3 fruit fly cellular contexts compared by ENCODE assay signal in the genomic region with DNA sequence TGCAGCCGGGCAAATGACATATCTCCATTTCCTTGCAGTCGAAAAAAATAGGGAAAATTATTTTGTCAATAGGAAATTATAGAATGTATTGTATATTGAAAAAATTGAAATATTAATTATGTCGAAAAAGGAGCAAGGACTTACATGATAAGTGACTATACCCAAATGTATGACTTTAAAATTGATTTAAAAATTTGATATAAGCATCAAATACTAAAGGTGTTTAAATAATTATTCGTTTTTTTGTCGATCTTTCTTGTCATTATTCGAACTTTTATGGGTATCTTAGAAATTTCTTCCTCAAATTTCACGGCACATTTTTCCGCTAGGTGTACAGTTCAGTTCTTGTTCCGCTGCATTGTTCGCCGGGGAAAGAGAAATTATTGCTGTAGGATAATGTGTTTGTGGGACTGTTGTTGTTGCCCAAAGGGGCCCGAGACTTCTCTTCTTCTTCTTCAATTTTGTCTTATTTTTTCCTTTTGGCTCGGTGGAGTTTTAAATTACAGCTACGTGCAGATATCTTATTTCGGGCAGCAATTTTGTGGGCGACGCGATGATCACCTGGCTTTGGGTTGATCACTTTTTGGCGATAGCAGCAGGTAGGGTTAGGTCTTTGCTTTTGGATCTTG.
TF ChIP-seq lines count a peak whose summit lies in the region.

No protein-coding gene starts in this region.

TF ChIP-seq in whole organism, embryonic, 481 proteins besides CTCF, POLR2A, EP300 and RAD21 (continued from another document and continues in another):
- TF ChIP-seq CG1602 (GFP tag; optimal IDR thresholded peaks at IDR 0.05; lab: Kevin White, UChicago) = peak; percentile 40
- peak in 1 of 2 experiments; percentile 60 for TF ChIP-seq eve (GFP tag; optimal IDR thresholded peaks at IDR 0.05; lab: Kevin White, UChicago)
- peak; percentile 57 for TF ChIP-seq Ssrp (tag; optimal IDR thresholded peaks at IDR 0.05; lab: Kevin White, UChicago)
- TF ChIP-seq CG4707 (GFP tag; optimal IDR thresholded peaks at IDR 0.05; lab: Kevin White, UChicago) = no peak
- peak; percentile 55 to 59 for TF ChIP-seq bsh (GFP tag; optimal IDR thresholded peaks at IDR 0.05; lab: Kevin White, UChicago)
- TF ChIP-seq sqz (GFP tag; optimal IDR thresholded peaks at IDR 0.05; lab: Kevin White, UChicago) = peak; percentile 20
- no peak for TF ChIP-seq oc (tag; optimal IDR thresholded peaks at IDR 0.05; lab: Kevin White, UChicago)
- peak; percentile 46; the same call in 1 of the 2 replicates for TF ChIP-seq CG10959 (GFP tag; IDR thresholded peaks at IDR 0.05; lab: Robert Waterston, UW)
- peak; percentile 26 for TF ChIP-seq Hr3 (GFP tag; optimal IDR thresholded peaks at IDR 0.05; lab: Kevin White, UChicago)
- no peak for TF ChIP-seq CG12299 (tag; optimal IDR thresholded peaks at IDR 0.05; lab: Kevin White, UChicago)
- TF ChIP-seq CG8765 (GFP tag; IDR thresholded peaks at IDR 0.05; lab: Robert Waterston, UW) = 0 out of 2 replicates have a peak, but pooled peaks have one; percentile 16
- no peak for TF ChIP-seq amos (GFP tag; IDR thresholded peaks at IDR 0.05; lab: Robert Waterston, UW; ENCODE audit: partially characterized antibody)
- TF ChIP-seq CG1529 (GFP tag; optimal IDR thresholded peaks at IDR 0.05; lab: Kevin White, UChicago) = peak; percentile 50
- no peak for TF ChIP-seq Hr78 (GFP tag; optimal IDR thresholded peaks at IDR 0.05; lab: Kevin White, UChicago)
- TF ChIP-seq Pdp1 (GFP tag; optimal IDR thresholded peaks at IDR 0.05; lab: Kevin White, UChicago) = no peak
- no peak for TF ChIP-seq dmrt99B (tag; optimal IDR thresholded peaks at IDR 0.05; lab: Kevin White, UChicago)
- TF ChIP-seq fd102C (GFP tag; optimal IDR thresholded peaks at IDR 0.05; lab: Kevin White, UChicago) = peak; percentile 77
- no peak for TF ChIP-seq CG42726 (GFP tag; IDR thresholded peaks at IDR 0.05; lab: Robert Waterston, UW; ENCODE audit: partially characterized antibody)
- TF ChIP-seq CG3065 (GFP tag; optimal IDR thresholded peaks at IDR 0.05; lab: Kevin White, UChicago) = peak; percentile 20
- no peak for TF ChIP-seq CG9876 (GFP tag; optimal IDR thresholded peaks at IDR 0.05; lab: Kevin White, UChicago)
- peak; percentile 72 for TF ChIP-seq CG14710 (tag; optimal IDR thresholded peaks at IDR 0.05; lab: Kevin White, UChicago)
- TF ChIP-seq Kr (GFP tag; optimal IDR thresholded peaks at IDR 0.05; lab: Kevin White, UChicago) = no peak
- TF ChIP-seq TFAM (GFP tag; optimal IDR thresholded peaks at IDR 0.05; lab: Kevin White, UChicago) = no peak
- TF ChIP-seq ftz-f1 (GFP tag; optimal IDR thresholded peaks at IDR 0.05; lab: Kevin White, UChicago) = no peak
- TF ChIP-seq CG2202 (tag; optimal IDR thresholded peaks at IDR 0.05; lab: Kevin White, UChicago) = peak; percentile 53
- peak; percentile 77 for TF ChIP-seq CG10979 (tag; optimal IDR thresholded peaks at IDR 0.05; lab: Kevin White, UChicago)
- TF ChIP-seq CG8388 (GFP tag; optimal IDR thresholded peaks at IDR 0.05; lab: Kevin White, UChicago) = peak; percentile 66
- peak; percentile 70 for TF ChIP-seq CG17385 (GFP tag; optimal IDR thresholded peaks at IDR 0.05; lab: Kevin White, UChicago)
- TF ChIP-seq CG2875 (GFP tag; optimal IDR thresholded peaks at IDR 0.05; lab: Kevin White, UChicago) = peak; percentile 38
- peak; percentile 89 for TF ChIP-seq sens (GFP tag; lab: Kevin White, UChicago)
- TF ChIP-seq CG10209 (GFP tag; optimal IDR thresholded peaks at IDR 0.05; lab: Kevin White, UChicago) = peak; percentile 62
- peak; percentile 27 for TF ChIP-seq CG11504 (tag; optimal IDR thresholded peaks at IDR 0.05; lab: Kevin White, UChicago)
- peak; percentile 6 for TF ChIP-seq CG18619 (GFP tag; optimal IDR thresholded peaks at IDR 0.05; lab: Kevin White, UChicago)
- TF ChIP-seq Hey (tag; optimal IDR thresholded peaks at IDR 0.05; lab: Kevin White, UChicago) = no peak
- TF ChIP-seq phol (tag; optimal IDR thresholded peaks at IDR 0.05; lab: Kevin White, UChicago) = peak; percentile 62
- TF ChIP-seq Hmx (GFP tag; optimal IDR thresholded peaks at IDR 0.05; lab: Kevin White, UChicago) = peak; percentile 4
- peak; percentile 81 for TF ChIP-seq CG2712 (tag; optimal IDR thresholded peaks at IDR 0.05; lab: Kevin White, UChicago)
- TF ChIP-seq CG17361 (GFP tag; IDR thresholded peaks at IDR 0.05; lab: Robert Waterston, UW) = peak; percentile 66; the same call in 2 of the 3 replicates
- TF ChIP-seq CG10267 (tag; optimal IDR thresholded peaks at IDR 0.05; lab: Kevin White, UChicago) = peak; percentile 60
- peak in 1 of 3 experiments; percentile 23 for TF ChIP-seq Stat92E (GFP tag; optimal IDR thresholded peaks at IDR 0.05; lab: Kevin White, UChicago)
- TF ChIP-seq CG7556 (GFP tag; optimal IDR thresholded peaks at IDR 0.05; lab: Kevin White, UChicago) = peak; percentile 72

TF ChIP-seq in whole organism, prepupa, 60 proteins besides CTCF, POLR2A, EP300 and RAD21 (continued from another document):
- TF ChIP-seq CG11902 (GFP tag; optimal IDR thresholded peaks at IDR 0.05; lab: Kevin White, UChicago) = peak; percentile 39
- peak; percentile 89 for TF ChIP-seq Smox (GFP tag; optimal IDR thresholded peaks at IDR 0.05; lab: Kevin White, UChicago)
- TF ChIP-seq Met (GFP tag; optimal IDR thresholded peaks at IDR 0.05; lab: Kevin White, UChicago) = peak; percentile 49
- peak; percentile 34; the same call in 1 of the 3 replicates for TF ChIP-seq CG6163 (GFP tag; IDR thresholded peaks at IDR 0.05; lab: Robert Waterston, UW)
- peak; percentile 81 for TF ChIP-seq Sox14 (GFP tag; optimal IDR thresholded peaks at IDR 0.05; lab: Kevin White, UChicago)
- TF ChIP-seq Hr39 (GFP tag; optimal IDR thresholded peaks at IDR 0.05; lab: Kevin White, UChicago) = peak; percentile 76
- TF ChIP-seq Ets96B (tag; optimal IDR thresholded peaks at IDR 0.05; lab: Kevin White, UChicago) = peak; percentile 85
- TF ChIP-seq CG34406 (GFP tag; optimal IDR thresholded peaks at IDR 0.05; lab: Kevin White, UChicago) = peak; percentile 77
- TF ChIP-seq achi (GFP tag; optimal IDR thresholded peaks at IDR 0.05; lab: Kevin White, UChicago) = peak; percentile 84
- TF ChIP-seq CG6854 (GFP tag; optimal IDR thresholded peaks at IDR 0.05; lab: Kevin White, UChicago) = peak; percentile 61
- peak; percentile 33 for TF ChIP-seq CG9139 (GFP tag; optimal IDR thresholded peaks at IDR 0.05; lab: Kevin White, UChicago)
- no peak for TF ChIP-seq Gug (GFP tag; IDR thresholded peaks at IDR 0.05; lab: Robert Waterston, UW)
- no peak for TF ChIP-seq Hr4 (GFP tag; optimal IDR thresholded peaks at IDR 0.05; lab: Kevin White, UChicago)
- TF ChIP-seq Hr38 (GFP tag; optimal IDR thresholded peaks at IDR 0.05; lab: Kevin White, UChicago) = no peak
- TF ChIP-seq CG8119 (GFP tag; IDR thresholded peaks at IDR 0.05; lab: Robert Waterston, UW) = peak; percentile 56; the same call in 2 of the 3 replicates
- peak; percentile 83 for TF ChIP-seq CG10631 (GFP tag; optimal IDR thresholded peaks at IDR 0.05; lab: Kevin White, UChicago)
- TF ChIP-seq CG4318 (GFP tag; optimal IDR thresholded peaks at IDR 0.05; lab: Kevin White, UChicago) = peak; percentile 5
- no peak for TF ChIP-seq CG16779 (tag; optimal IDR thresholded peaks at IDR 0.05; lab: Kevin White, UChicago)
- TF ChIP-seq svp (GFP tag; lab: Kevin White, UChicago) = peak; percentile 95
- peak; percentile 61 for TF ChIP-seq Blimp-1 (GFP tag; optimal IDR thresholded peaks at IDR 0.05; lab: Kevin White, UChicago)
- TF ChIP-seq OdsH (GFP tag; optimal IDR thresholded peaks at IDR 0.05; lab: Kevin White, UChicago) = peak; percentile 80
- peak; percentile 75 for TF ChIP-seq cyc (GFP tag; optimal IDR thresholded peaks at IDR 0.05; lab: Kevin White, UChicago)
- TF ChIP-seq spab (GFP tag; optimal IDR thresholded peaks at IDR 0.05; lab: Kevin White, UChicago) = peak; percentile 66
- TF ChIP-seq topi (GFP tag; optimal IDR thresholded peaks at IDR 0.05; lab: Kevin White, UChicago) = peak; percentile 87
- 0 out of 2 replicates have a peak, but pooled peaks have one; percentile 10 for TF ChIP-seq CG15336 (GFP tag; IDR thresholded peaks at IDR 0.05; lab: Robert Waterston, UW)
- no peak for TF ChIP-seq dac (GFP tag; optimal IDR thresholded peaks at IDR 0.05; lab: Kevin White, UChicago)
- no peak for TF ChIP-seq CG6276 (GFP tag; optimal IDR thresholded peaks at IDR 0.05; lab: Kevin White, UChicago)
- TF ChIP-seq CG8632 (GFP tag; optimal IDR thresholded peaks at IDR 0.05; lab: Kevin White, UChicago) = peak; percentile 80
- TF ChIP-seq fd85E (GFP tag; optimal IDR thresholded peaks at IDR 0.05; lab: Kevin White, UChicago) = no peak
- no peak for TF ChIP-seq Lpt (GFP tag; optimal IDR thresholded peaks at IDR 0.05; lab: Kevin White, UChicago)
- TF ChIP-seq fkh (GFP tag; optimal IDR thresholded peaks at IDR 0.05; lab: Kevin White, UChicago) = no peak
- peak; percentile 49 for TF ChIP-seq CG8319 (GFP tag; optimal IDR thresholded peaks at IDR 0.05; lab: Kevin White, UChicago)
- peak; percentile 91 for TF ChIP-seq esn (GFP tag; optimal IDR thresholded peaks at IDR 0.05; lab: Kevin White, UChicago)
- TF ChIP-seq CG3032 (tag; optimal IDR thresholded peaks at IDR 0.05; lab: Kevin White, UChicago) = peak; percentile 74
- peak; percentile 76 for TF ChIP-seq fd59A (GFP tag; optimal IDR thresholded peaks at IDR 0.05; lab: Kevin White, UChicago)
- peak; percentile 79 for TF ChIP-seq CG6808 (GFP tag; optimal IDR thresholded peaks at IDR 0.05; lab: Kevin White, UChicago)
- TF ChIP-seq CG10669 (GFP tag; optimal IDR thresholded peaks at IDR 0.05; lab: Kevin White, UChicago) = peak; percentile 41
- peak; percentile 59 for TF ChIP-seq CG32006 (GFP tag; optimal IDR thresholded peaks at IDR 0.05; lab: Kevin White, UChicago)
- TF ChIP-seq Sox102F (GFP tag; optimal IDR thresholded peaks at IDR 0.05; lab: Kevin White, UChicago) = peak; percentile 69

TF ChIP-seq in whole organism, wandering third instar larva, 38 proteins besides CTCF, POLR2A, EP300 and RAD21 (continued from another document):
- TF ChIP-seq CG32264 (GFP tag; optimal IDR thresholded peaks at IDR 0.05; lab: Kevin White, UChicago) (no peak), Dfd (GFP tag; optimal IDR thresholded peaks at IDR 0.05; lab: Kevin White, UChicago) (no peak), rgr (GFP tag; optimal IDR thresholded peaks at IDR 0.05; lab: Kevin White, UChicago) (peak; percentile 77), fru (GFP tag; optimal IDR thresholded peaks at IDR 0.05; lab: Kevin White, UChicago) (peak; percentile 80), tai (GFP tag; optimal IDR thresholded peaks at IDR 0.05; lab: Kevin White, UChicago) (peak; percentile 45), pan (optimal IDR thresholded peaks at IDR 0.05; lab: Kevin White, UChicago) (no peak), Hr83 (GFP tag; optimal IDR thresholded peaks at IDR 0.05; lab: Kevin White, UChicago; ENCODE audit: poor library complexity, severe bottlenecking) (no peak), dl (GFP tag; optimal IDR thresholded peaks at IDR 0.05; lab: Kevin White, UChicago; ENCODE audit: insufficient read depth in 1 of 2, partially characterized antibody in 2 of 2) (no peak), Sp1 (GFP tag; optimal IDR thresholded peaks at IDR 0.05; lab: Kevin White, UChicago) (peak; percentile 89), OdsH (GFP tag; optimal IDR thresholded peaks at IDR 0.05; lab: Kevin White, UChicago) (peak; percentile 79)
